Fruit fly (Drosophila melanogaster) whole organism, embryonic: ENCODE results near the gene CG31627.

Experiments used
- CG11695 ChIP-seq: fragments of 200-800 bp; sonication (Bioruptor generic); IDR thresholded peaks from 3 replicates; pipeline ENCODE4 v1.3.6; 2022; ENCODE audit warnings: missing biosample characterization, missing genetic modification characterization
- CG14965 ChIP-seq: fragments of 200-800 bp; sonication (Bioruptor generic); optimal IDR thresholded peaks from 2 replicates; lab custom pipeline; 2016; ENCODE audit warnings: missing biosample characterization, missing genetic modification characterization, borderline replicate concordance
- CG17186 ChIP-seq: fragments of 200-800 bp; sonication (Bioruptor generic); optimal IDR thresholded peaks from 3 replicates; lab custom pipeline; 2017; ENCODE audit warnings: missing biosample characterization, missing genetic modification reagents, missing genetic modification characterization
- CG17385 ChIP-seq: fragments of 200-800 bp; sonication (Bioruptor generic); optimal IDR thresholded peaks from 3 replicates; lab custom pipeline; 2018; ENCODE audit warnings: missing biosample characterization, mild to moderate bottlenecking, missing genetic modification characterization
- CG17802 ChIP-seq: fragments of 200-800 bp; sonication (Bioruptor generic); optimal IDR thresholded peaks from 2 replicates; lab custom pipeline; 2018; ENCODE audit warnings: missing biosample characterization, mild to moderate bottlenecking, missing genetic modification characterization, moderate library complexity
- CG17829 ChIP-seq: fragments of 200-800 bp; optimal IDR thresholded peaks from 2 replicates; lab custom pipeline; 2019; ENCODE audit warnings: missing biosample characterization, mild to moderate bottlenecking, missing genetic modification characterization, moderate library complexity
- CG2202 ChIP-seq: fragments of 200-800 bp; sonication (Bioruptor generic); optimal IDR thresholded peaks from 2 replicates; lab custom pipeline; 2018; ENCODE audit warnings: missing biosample characterization, mild to moderate bottlenecking, missing genetic modification characterization
- CG30020 ChIP-seq: fragments of 200-800 bp; optimal IDR thresholded peaks from 2 replicates; lab custom pipeline; 2019; ENCODE audit warnings: missing biosample characterization, mild to moderate bottlenecking, missing genetic modification characterization, moderate library complexity
- CG33213 ChIP-seq: fragments of 200-800 bp; sonication (Bioruptor generic); optimal IDR thresholded peaks from 3 replicates; lab custom pipeline; 2016; ENCODE audit warnings: missing biosample characterization, missing genetic modification characterization
- CG4282 ChIP-seq: fragments of 200-800 bp; sonication (Bioruptor generic); optimal IDR thresholded peaks from 2 replicates; lab custom pipeline; 2016; ENCODE audit warnings: missing biosample characterization, missing genetic modification characterization
- CG6683 ChIP-seq: fragments of 200-800 bp; sonication (Bioruptor generic); optimal IDR thresholded peaks from 2 replicates; lab custom pipeline; 2017; ENCODE audit warnings: missing biosample characterization, mild to moderate bottlenecking, missing genetic modification characterization, missing genetic modification reagents
- CG6791 ChIP-seq: fragments of 200-800 bp; sonication (Bioruptor generic); IDR thresholded peaks from 3 replicates; pipeline ENCODE4 v1.3.6; 2022; ENCODE audit warnings: missing biosample characterization, missing genetic modification characterization; ENCODE audit not compliant: partially characterized antibody
- CG7963 ChIP-seq: fragments of 200-800 bp; sonication (Bioruptor generic); IDR thresholded peaks from 3 replicates; pipeline ENCODE4 v1.3.6; 2022; ENCODE audit warnings: missing biosample characterization, missing genetic modification characterization; ENCODE audit not compliant: partially characterized antibody
- CG8359 ChIP-seq: fragments of 200-800 bp; sonication (Bioruptor generic); optimal IDR thresholded peaks from 2 replicates; lab custom pipeline; 2017; ENCODE audit warnings: missing biosample characterization, mild to moderate bottlenecking, missing genetic modification characterization, borderline replicate concordance
- CG8388 ChIP-seq: fragments of 200-800 bp; sonication (Bioruptor generic); optimal IDR thresholded peaks from 2 replicates; lab custom pipeline; 2019; ENCODE audit warnings: missing biosample characterization, mild to moderate bottlenecking, missing genetic modification characterization, moderate library complexity
- CG9437 ChIP-seq: fragments of 200-800 bp; sonication (Bioruptor generic); optimal IDR thresholded peaks from 2 replicates; lab custom pipeline; 2018; ENCODE audit warnings: missing biosample characterization, mild to moderate bottlenecking, missing genetic modification characterization
- CG9797 ChIP-seq: fragments of 200-800 bp; sonication (Bioruptor generic); optimal IDR thresholded peaks from 3 replicates; lab custom pipeline; 2018; ENCODE audit warnings: missing biosample characterization, mild to moderate bottlenecking, missing genetic modification characterization
- CkIIα-i1 ChIP-seq: fragments of 200-800 bp; sonication (Bioruptor generic); IDR thresholded peaks from 2 replicates; pipeline ENCODE4 v1.3.6; 2022; ENCODE audit warnings: missing biosample characterization, missing genetic modification characterization
- Dref ChIP-seq: fragments of 200-800 bp; sonication (Bioruptor generic); IDR thresholded peaks from 2 replicates; pipeline ENCODE4 v1.3.6; 2022; ENCODE audit warnings: missing biosample characterization, missing genetic modification characterization
- GATAe ChIP-seq: fragments of 200-800 bp; sonication (Bioruptor generic); conservative IDR thresholded peaks from 2 replicates; pipeline ENCODE4 v1.3.6; 2022; ENCODE audit warnings: missing biosample characterization, missing genetic modification characterization
- Gug ChIP-seq: fragments of 200-800 bp; sonication (Bioruptor generic); IDR thresholded peaks from 4 replicates; pipeline ENCODE4 v1.3.6; 2022; ENCODE audit warnings: missing biosample characterization, missing genetic modification characterization
- HLH3B ChIP-seq: fragments of 200-800 bp; sonication (Bioruptor generic); IDR thresholded peaks from 2 replicates; pipeline ENCODE4 v1.3.6; 2022; ENCODE audit warnings: missing biosample characterization, missing genetic modification characterization
- HmgD ChIP-seq: fragments of 200-800 bp; sonication (Bioruptor generic); optimal IDR thresholded peaks from 3 replicates; lab custom pipeline; 2016; ENCODE audit warnings: missing biosample characterization, missing genetic modification characterization
- Meics ChIP-seq: fragments of 200-800 bp; sonication (Bioruptor generic); optimal IDR thresholded peaks from 2 replicates; lab custom pipeline; 2017; ENCODE audit warnings: missing biosample characterization, mild to moderate bottlenecking, missing genetic modification characterization
- NFAT ChIP-seq: fragments of 200-800 bp; sonication (Bioruptor generic); IDR thresholded peaks from 2 replicates; pipeline ENCODE4 v1.3.6; 2022; ENCODE audit warnings: missing biosample characterization, missing genetic modification characterization
- Nf-YA ChIP-seq: fragments of 200-800 bp; sonication (Bioruptor generic); IDR thresholded peaks from 2 replicates; pipeline ENCODE4 v1.3.6; 2022; ENCODE audit warnings: missing biosample characterization, missing genetic modification characterization
- Poxn ChIP-seq: fragments of 200-800 bp; sonication (Bioruptor generic); IDR thresholded peaks from 2 replicates; pipeline ENCODE4 v1.3.6; 2022; ENCODE audit warnings: missing biosample characterization, missing genetic modification characterization
- Ptx1 ChIP-seq: fragments of 200-800 bp; sonication (Bioruptor generic); IDR thresholded peaks from 2 replicates; pipeline ENCODE4 v1.3.6; 2022; ENCODE audit warnings: missing biosample characterization, missing genetic modification characterization
- Six4 ChIP-seq: fragments of 200-800 bp; sonication (Bioruptor generic); optimal IDR thresholded peaks from 2 replicates; lab custom pipeline; 2016; ENCODE audit warnings: missing biosample characterization, missing genetic modification characterization
- TFAM ChIP-seq: fragments of 200-800 bp; sonication (Bioruptor generic); optimal IDR thresholded peaks from 2 replicates; lab custom pipeline; 2017; ENCODE audit warnings: missing biosample characterization, missing genetic modification characterization, inconsistent platforms
- ase ChIP-seq: fragments of 200-800 bp; sonication (Bioruptor generic); IDR thresholded peaks from 3 replicates; pipeline ENCODE4 v1.3.6; 2022; ENCODE audit warnings: missing biosample characterization, missing genetic modification characterization
- bigmax ChIP-seq: fragments of 200-800 bp; sonication (Bioruptor generic); optimal IDR thresholded peaks from 2 replicates; lab custom pipeline; 2018; ENCODE audit warnings: missing biosample characterization, mild to moderate bottlenecking, missing genetic modification characterization
- bsh ChIP-seq, 2 experiments: fragments of 200-800 bp; sonication (Bioruptor generic); optimal IDR thresholded peaks; 2 replicates each; lab custom pipeline; 2017 to 2018; ENCODE audit warnings: mild to moderate bottlenecking in 2 of 2, missing biosample characterization in 2 of 2, missing genetic modification characterization in 2 of 2, moderate library complexity in 1 of 2
- cad ChIP-seq: fragments of >200 bp; optimal IDR thresholded peaks from 2 replicates; lab custom pipeline; 2017; ENCODE audit warnings: missing biosample characterization, missing genetic modification characterization
- cas ChIP-seq: fragments of 200-800 bp; sonication (Bioruptor generic); IDR thresholded peaks from 2 replicates; pipeline ENCODE4 v1.3.6; 2022; ENCODE audit warnings: missing biosample characterization, missing genetic modification characterization
- dan ChIP-seq: fragments of 200-800 bp; sonication (Bioruptor generic); IDR thresholded peaks from 2 replicates; pipeline ENCODE4 v1.3.6; 2022; ENCODE audit warnings: missing biosample characterization, missing genetic modification characterization
- esg ChIP-seq: fragments of 200-800 bp; sonication (Bioruptor generic); conservative IDR thresholded peaks from 2 replicates; pipeline ENCODE4 v1.3.6; 2022; ENCODE audit warnings: missing biosample characterization, missing genetic modification characterization
- ewg ChIP-seq: fragments of 200-800 bp; sonication (Bioruptor generic); optimal IDR thresholded peaks from 3 replicates; lab custom pipeline; 2017; ENCODE audit warnings: mild to moderate bottlenecking, missing biosample characterization, missing genetic modification reagents, missing genetic modification characterization
- gcm2 ChIP-seq: fragments of 200-800 bp; sonication (Bioruptor generic); optimal IDR thresholded peaks from 2 replicates; lab custom pipeline; 2016; ENCODE audit warnings: missing biosample characterization, missing genetic modification characterization
- gfzf ChIP-seq: fragments of 200-800 bp; sonication (Bioruptor generic); optimal IDR thresholded peaks from 2 replicates; lab custom pipeline; 2016; ENCODE audit warnings: missing biosample characterization, mild to moderate bottlenecking, missing genetic modification characterization, moderate library complexity
- knrl ChIP-seq: fragments of 200-800 bp; sonication (Bioruptor generic); IDR thresholded peaks from 3 replicates; pipeline ENCODE4 v1.3.6; 2022; ENCODE audit warnings: missing biosample characterization, missing genetic modification characterization; ENCODE audit not compliant: partially characterized antibody
- mam ChIP-seq: fragments of 200-800 bp; sonication (Bioruptor generic); optimal IDR thresholded peaks from 3 replicates; lab custom pipeline; 2016; ENCODE audit warnings: missing biosample characterization, missing genetic modification characterization
- nerfin-1 ChIP-seq: fragments of 200-800 bp; sonication (Bioruptor generic); optimal IDR thresholded peaks from 3 replicates; lab custom pipeline; 2019; ENCODE audit warnings: missing biosample characterization, mild to moderate bottlenecking, missing genetic modification characterization, moderate library complexity
- ranshi ChIP-seq: fragments of 200-800 bp; sonication (Bioruptor generic); IDR thresholded peaks from 2 replicates; pipeline ENCODE4 v1.3.6; 2022; ENCODE audit warnings: missing biosample characterization, missing genetic modification characterization
- stc ChIP-seq: fragments of 200-800 bp; sonication (Bioruptor generic); IDR thresholded peaks from 2 replicates; pipeline ENCODE4 v1.3.6; 2022; ENCODE audit warnings: missing biosample characterization, missing genetic modification characterization
- stwl ChIP-seq: fragments of 200-800 bp; sonication (Bioruptor generic); optimal IDR thresholded peaks from 3 replicates; lab custom pipeline; 2018; ENCODE audit warnings: missing biosample characterization, mild to moderate bottlenecking, missing genetic modification characterization, moderate library complexity
- tgo ChIP-seq: fragments of 200-800 bp; sonication (Bioruptor generic); IDR thresholded peaks from 3 replicates; pipeline ENCODE4 v1.3.6; 2022; ENCODE audit warnings: missing biosample characterization, missing genetic modification characterization
- tio ChIP-seq: fragments of 200-800 bp; sonication (Bioruptor generic); optimal IDR thresholded peaks from 2 replicates; lab custom pipeline; 2017; ENCODE audit warnings: missing biosample characterization, missing genetic modification characterization, inconsistent platforms
- trem ChIP-seq: fragments of 200-800 bp; optimal IDR thresholded peaks from 3 replicates; lab custom pipeline; 2019; ENCODE audit warnings: missing biosample characterization, mild to moderate bottlenecking, missing genetic modification characterization, moderate library complexity
- tx ChIP-seq: fragments of 200-800 bp; sonication (Bioruptor generic); optimal IDR thresholded peaks from 2 replicates; lab custom pipeline; 2016; ENCODE audit warnings: missing biosample characterization, missing genetic modification characterization
- yki ChIP-seq: fragments of >200 bp; optimal IDR thresholded peaks from 3 replicates; lab custom pipeline; 2018

Gene CG31627

dm6 chr2L:21163311-21163842, 9.6 kb upstream of the CG31627 start, which contains the start of gene Noc2 (continued):
- TF ChIP-seq Nf-YA (GFP tag; lab: Robert Waterston, UW) (no peak), HLH3B (GFP tag; lab: Robert Waterston, UW) (0 out of 2 replicates have a peak, but pooled peaks have one; percentile 19), yki (lab: Kevin White, UChicago) (no peak), Dref (peak; percentile 50), ewg (peak; percentile 21), nerfin-1 (tag; lab: Kevin White, UChicago) (no peak), Poxn (GFP tag; lab: Robert Waterston, UW) (no peak), GATAe (GFP tag; lab: Robert Waterston, UW) (no peak), Gug (peak; percentile 77; the same call in 3 of the 4 replicates), CG9797 (GFP tag; lab: Kevin White, UChicago) (no peak), CG17829 (tag; lab: Kevin White, UChicago) (peak; percentile 44), CkIIα-i1 (GFP tag; lab: Robert Waterston, UW) (no peak), tio (no peak), dan (no peak), TFAM (no peak), CG17186 (GFP tag; lab: Kevin White, UChicago) (no peak), CG6791 (no peak), CG2202 (no peak), cas (GFP tag; lab: Robert Waterston, UW) (no peak), CG9437 (peak; percentile 14), CG7963 (peak; percentile 14; the same call in 1 of the 3 replicates), tgo (GFP tag; lab: Robert Waterston, UW) (peak; percentile 46; the same call in 2 of the 3 replicates), Ptx1 (GFP tag; lab: Robert Waterston, UW) (peak; percentile 61), CG17385 (peak; percentile 25), CG4282 (GFP tag; lab: Kevin White, UChicago) (no peak), gcm2 (GFP tag; lab: Kevin White, UChicago) (no peak), CG33213 (GFP tag; lab: Kevin White, UChicago) (peak; percentile 45), ranshi (GFP tag; lab: Robert Waterston, UW) (peak; percentile 56; the same call in 1 of the 2 replicates), esg (GFP tag; lab: Robert Waterston, UW) (peak; percentile 43), cad (GFP tag; lab: Kevin White, UChicago) (no peak), ase (GFP tag; lab: Robert Waterston, UW) (peak; percentile 37; the same call in 1 of the 3 replicates), stwl (tag; lab: Kevin White, UChicago) (no peak), CG11695 (no peak), CG30020 (tag; lab: Kevin White, UChicago) (peak; percentile 45), CG6683 (no peak), mam (GFP tag; lab: Kevin White, UChicago) (peak; percentile 57), knrl (GFP tag; lab: Robert Waterston, UW) (no peak), HmgD (peak; percentile 1), gfzf (no peak), stc (GFP tag; lab: Robert Waterston, UW) (no peak), trem (tag; lab: Kevin White, UChicago) (peak; percentile 92), bsh (GFP tag; optimal IDR thresholded peaks at IDR 0.05; lab: Kevin White, UChicago) (peak in 1 of 2 experiments; percentile 32), Six4 (no peak), tx (GFP tag; lab: Kevin White, UChicago) (no peak), NFAT (GFP tag; lab: Robert Waterston, UW) (peak; percentile 44; the same call in 1 of the 2 replicates), CG17802 (tag; lab: Kevin White, UChicago) (peak; percentile 27), CG8388 (peak; percentile 21), Meics (GFP tag; lab: Kevin White, UChicago) (peak; percentile 64), CG8359 (GFP tag; lab: Kevin White, UChicago) (no peak), CG14965 (GFP tag; lab: Kevin White, UChicago) (no peak), bigmax (GFP tag; lab: Kevin White, UChicago) (peak; percentile 11)
